Worm (Caenorhabditis elegans) whole organism, L3 larva: ENCODE data around the gene C28D4.10.

Source experiments
- R02D3.7 ChIP-seq: fragments of 150-350 bp; optimal IDR thresholded peaks from 2 replicates; lab custom pipeline; 2014; ENCODE audit warnings: missing biosample characterization, missing genetic modification characterization
- ZK546.5 ChIP-seq: sonication (generic microtip); optimal IDR thresholded peaks from 2 replicates; lab custom pipeline; 2017; ENCODE audit warnings: missing biosample characterization, missing genetic modification characterization
- ceh-82 ChIP-seq: fragments of 150-350 bp; optimal IDR thresholded peaks from 2 replicates; lab custom pipeline; 2014; ENCODE audit warnings: missing biosample characterization, missing genetic modification characterization
- elt-2 ChIP-seq: sonication (generic microtip); optimal IDR thresholded peaks from 2 replicates; lab custom pipeline; 2016; ENCODE audit warnings: missing genetic modification reagents, mild to moderate bottlenecking, missing genetic modification characterization, missing compliant biosample characterization
- elt-3 ChIP-seq, 3 experiments: fragments of 150-350 bp in 1 of 3; sonication (generic microtip) in 2 of 3; optimal IDR thresholded peaks; 2 replicates in 2 of 3; 4 replicates in 1 of 3; lab custom pipeline; 2014 to 2017; ENCODE audit warnings: missing biosample characterization in 3 of 3, missing genetic modification characterization in 3 of 3
- jun-1 ChIP-seq: fragments of 150-350 bp; optimal IDR thresholded peaks from 2 replicates; lab custom pipeline; 2014; ENCODE audit warnings: missing biosample characterization, missing genetic modification reagents, missing genetic modification characterization
- nfya-1 ChIP-seq: sonication (generic microtip); optimal IDR thresholded peaks from 2 replicates; lab custom pipeline; 2017; ENCODE audit warnings: missing genetic modification characterization, mild to moderate bottlenecking, missing compliant biosample characterization, antibody characterized with exemption, moderate library complexity; ENCODE audit not compliant: insufficient read depth
- nhr-11 ChIP-seq: fragments of 150-350 bp; optimal IDR thresholded peaks from 2 replicates; lab custom pipeline; 2014; ENCODE audit warnings: missing biosample characterization, missing genetic modification characterization
- nhr-12 ChIP-seq: fragments of 150-350 bp; optimal IDR thresholded peaks from 2 replicates; lab custom pipeline; 2014; ENCODE audit warnings: missing biosample characterization, missing genetic modification characterization
- nhr-28 ChIP-seq: fragments of 150-350 bp; optimal IDR thresholded peaks from 2 replicates; lab custom pipeline; 2014; ENCODE audit warnings: missing biosample characterization, missing genetic modification characterization
- pqm-1 ChIP-seq: fragments of 150-350 bp; optimal IDR thresholded peaks from 2 replicates; lab custom pipeline; 2017; ENCODE audit warnings: missing biosample characterization, missing genetic modification characterization, inconsistent platforms
- unc-39 ChIP-seq: sonication (generic microtip); optimal IDR thresholded peaks from 4 replicates; lab custom pipeline; 2017; ENCODE audit warnings: missing biosample characterization, missing genetic modification characterization
- ztf-11 ChIP-seq: fragments of 150-350 bp; optimal IDR thresholded peaks from 2 replicates; lab custom pipeline; 2014; ENCODE audit warnings: missing biosample characterization, missing genetic modification characterization
- ztf-4 ChIP-seq: fragments of 150-350 bp; optimal IDR thresholded peaks from 2 replicates; lab custom pipeline; 2014; ENCODE audit warnings: missing biosample characterization, missing genetic modification characterization

DNA sequence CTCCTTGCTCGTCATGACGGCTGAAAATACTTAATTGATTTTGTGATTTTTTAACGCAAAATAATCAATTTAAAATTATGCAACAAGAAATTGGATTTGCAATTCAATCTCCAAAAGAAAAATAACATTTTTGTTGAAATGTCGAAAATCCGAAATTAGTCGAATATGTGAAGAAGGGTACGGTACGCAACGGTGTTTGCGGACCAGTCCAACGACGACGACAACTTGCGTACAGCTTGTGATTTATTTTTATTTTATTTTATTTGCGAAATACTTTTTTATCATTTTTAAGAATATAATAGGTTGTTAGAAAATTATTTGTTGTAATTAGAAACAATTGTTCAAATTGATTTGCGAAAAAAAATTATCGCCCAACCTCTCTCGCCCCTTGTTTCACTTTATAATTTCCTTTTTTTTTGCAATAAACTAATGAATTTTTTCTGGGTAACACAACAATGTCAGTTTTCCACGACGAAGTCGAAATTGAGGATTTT, 31.5 kb upstream of the C28D4.10 start, which contains the start of the genes dcaf-1 and dph-3:
- TF ChIP-seq elt-2 (tag; lab: Kevin White, UChicago) (peak; percentile 14), nhr-28 (tag; lab: Kevin White, UChicago) (no peak), nhr-12 (tag; lab: Kevin White, UChicago) (no peak), ZK546.5 (no peak), ceh-82 (tag; lab: Kevin White, UChicago) (no peak), jun-1 (tag; lab: Kevin White, UChicago) (no peak), ztf-4 (tag; lab: Kevin White, UChicago) (no peak), unc-39 (tag; lab: Kevin White, UChicago) (no peak), nfya-1 (tag; lab: Kevin White, UChicago) (peak; percentile 78), nhr-11 (tag; lab: Kevin White, UChicago) (no peak), elt-3 (tag; optimal IDR thresholded peaks at IDR 0.05; lab: Kevin White, UChicago) (no peak), R02D3.7 (tag; lab: Kevin White, UChicago) (no peak), ztf-11 (tag; lab: Kevin White, UChicago) (no peak), pqm-1 (tag; lab: Kevin White, UChicago) (no peak)
